Worm (Caenorhabditis elegans) whole organism, L3 larva: ENCODE measurements around the gene cup-4.

Source experiments
- nhr-237 ChIP-seq: fragments of 150-350 bp; optimal IDR thresholded peaks from 2 replicates; lab custom pipeline; 2014; ENCODE audit warnings: missing biosample characterization, missing genetic modification characterization
- nhr-77 ChIP-seq: fragments of 150-350 bp; optimal IDR thresholded peaks from 2 replicates; lab custom pipeline; 2014; ENCODE audit warnings: missing biosample characterization, missing genetic modification characterization

DNA sequence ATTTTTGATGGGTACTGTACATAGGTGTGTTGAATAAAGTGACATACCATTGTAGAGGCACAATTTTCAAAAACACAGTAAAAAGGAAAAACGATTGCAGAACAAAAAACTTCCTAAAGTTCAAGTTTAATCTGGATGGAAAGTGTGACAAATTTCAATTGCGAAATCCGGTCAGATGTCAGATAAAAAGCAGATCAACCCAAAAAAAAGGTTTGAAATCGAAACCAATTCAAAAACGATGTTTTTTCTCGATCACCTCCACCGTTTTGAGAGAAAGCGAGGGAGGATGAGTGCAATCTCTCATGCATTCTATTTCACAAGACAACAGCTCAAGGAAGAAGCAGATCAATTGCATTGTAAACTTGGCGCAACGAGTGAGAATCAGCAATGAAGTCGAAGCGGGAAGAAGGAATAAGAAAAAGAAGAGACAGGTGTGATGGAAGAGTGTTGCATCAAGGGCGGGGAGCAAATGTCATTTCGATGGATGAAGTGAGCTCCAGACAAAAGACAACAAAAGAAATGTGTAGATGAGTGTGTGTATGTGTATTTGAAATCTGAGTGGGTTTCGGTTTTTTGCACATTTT is 13.9 kb downstream of the cup-4 start:
- no peak for TF ChIP-seq nhr-237
- no peak for TF ChIP-seq nhr-77 (tag; lab: Kevin White, UChicago)
